Worm (Caenorhabditis elegans): ENCODE results near the gene B0244.15.

ce11 chrIII:5717173-5717748, 25.9 kb upstream of the B0244.15 start:
- TF ChIP-seq ztf-29 (GFP tag; IDR thresholded peaks at IDR 0.05) (no peak), flt-1 (GFP tag; IDR thresholded peaks at IDR 0.05) (no peak), ztf-23 (GFP tag; IDR thresholded peaks at IDR 0.05) (no peak), klf-2 (GFP tag; conservative IDR thresholded peaks at IDR 0.05) (no peak)

Measured in whole organism, midembryonic.